Fruit fly (Drosophila melanogaster) whole organism, pupa: ENCODE measurements around the gene Ubc84D.

Source experiments
- CG10348 ChIP-seq: fragments of 200-800 bp; sonication (Bioruptor generic); IDR thresholded peaks from 2 replicates; pipeline ENCODE4 v1.3.6; 2022; ENCODE audit warnings: missing biosample characterization, missing genetic modification characterization
- CG8301 ChIP-seq: fragments of 200-800 bp; sonication (Bioruptor generic); optimal IDR thresholded peaks from 2 replicates; lab custom pipeline; 2018; ENCODE audit warnings: missing biosample characterization, mild to moderate bottlenecking, missing genetic modification characterization
- EcR ChIP-seq: fragments of 200-800 bp; sonication (Bioruptor generic); optimal IDR thresholded peaks from 3 replicates; lab custom pipeline; 2019; ENCODE audit warnings: missing biosample characterization, missing genetic modification characterization, mild to moderate bottlenecking, moderate library complexity, missing genetic modification reagents
- Pif1A ChIP-seq: fragments of 200-800 bp; sonication (Bioruptor generic); optimal IDR thresholded peaks from 3 replicates; lab custom pipeline; 2016; ENCODE audit warnings: missing biosample characterization, missing genetic modification characterization

The Ubc84D gene

dm6 chr3R:7471894-7472293 lies 47.4 kb downstream of the Ubc84D start:
- TF ChIP-seq CG8301 (tag; lab: Kevin White, UChicago) (no peak), EcR (GFP tag; lab: Kevin White, UChicago) (no peak), Pif1A (GFP tag; lab: Kevin White, UChicago) (no peak), CG10348 (GFP tag; lab: Robert Waterston, UW) (no peak)
